Fruit fly (Drosophila melanogaster) whole organism, prepupa: ENCODE data around the gene CG46281.

Experiments used
- CG11762 ChIP-seq: fragments of 200-800 bp; sonication (Bioruptor generic); optimal IDR thresholded peaks from 3 replicates; lab custom pipeline; 2016; ENCODE audit warnings: missing biosample characterization, missing genetic modification characterization; ENCODE audit not compliant: insufficient read depth
- CG16779 ChIP-seq: fragments of 200-800 bp; sonication (Bioruptor generic); optimal IDR thresholded peaks from 3 replicates; lab custom pipeline; 2017; ENCODE audit warnings: missing biosample characterization, mild to moderate bottlenecking, missing genetic modification characterization
- CG6854 ChIP-seq: fragments of 200-800 bp; sonication (Bioruptor generic); optimal IDR thresholded peaks from 2 replicates; lab custom pipeline; 2017; ENCODE audit warnings: missing biosample characterization, mild to moderate bottlenecking, missing genetic modification characterization

dm6 chr3R:13070011-13070619 lies 40.0 kb upstream of the CG46281 start:
- TF ChIP-seq CG16779 (tag; lab: Kevin White, UChicago), result no peak
- no peak for TF ChIP-seq CG11762
- TF ChIP-seq CG6854, result no peak
